Fruit fly (Drosophila melanogaster): Measurements from ENCODE around the gene Dop1R2.

dm6 chr3R:29591481-29592138, 68.2 kb downstream of the Dop1R2 start, which contains the start of gene alph:
- no peak for TF ChIP-seq cnc (optimal IDR thresholded peaks at IDR 0.05)
- TF ChIP-seq CG33017 (tag; optimal IDR thresholded peaks at IDR 0.05), result no peak
- no peak for TF ChIP-seq CG11617 (GFP tag; optimal IDR thresholded peaks at IDR 0.05)
- no peak for TF ChIP-seq CG14711 (tag; optimal IDR thresholded peaks at IDR 0.05)
- no peak for TF ChIP-seq bab1 (GFP tag; optimal IDR thresholded peaks at IDR 0.05)
- no peak for TF ChIP-seq cic (GFP tag; optimal IDR thresholded peaks at IDR 0.05)
- TF ChIP-seq CG1620 (GFP tag; optimal IDR thresholded peaks at IDR 0.05), result no peak
- peak; percentile 13 for TF ChIP-seq Hr96 (GFP tag; optimal IDR thresholded peaks at IDR 0.05)
- TF ChIP-seq kay (GFP tag; ENCODE audit: borderline replicate concordance), result no peak
- no peak for TF ChIP-seq Crg-1 (GFP tag; optimal IDR thresholded peaks at IDR 0.05)
- TF ChIP-seq pad (GFP tag; optimal IDR thresholded peaks at IDR 0.05), result no peak

Data from whole organism, adult.